Fruit fly (Drosophila melanogaster) whole organism, adult: ENCODE measurements around the gene CG13998.

Experiments
- Mnt ChIP-seq: fragments of 200-800 bp; sonication (Bioruptor generic); optimal IDR thresholded peaks from 2 replicates; lab custom pipeline; 2016; ENCODE audit warnings: missing biosample characterization, mild to moderate bottlenecking, missing genetic modification characterization
- cnc ChIP-seq, 2 experiments: fragments of >200 bp; optimal IDR thresholded peaks; 2 replicates each; lab custom pipeline; 2017
- toe ChIP-seq: fragments of 200-800 bp; sonication (Bioruptor generic); optimal IDR thresholded peaks from 2 replicates; lab custom pipeline; 2016; ENCODE audit warnings: missing biosample characterization, missing genetic modification characterization

DNA sequence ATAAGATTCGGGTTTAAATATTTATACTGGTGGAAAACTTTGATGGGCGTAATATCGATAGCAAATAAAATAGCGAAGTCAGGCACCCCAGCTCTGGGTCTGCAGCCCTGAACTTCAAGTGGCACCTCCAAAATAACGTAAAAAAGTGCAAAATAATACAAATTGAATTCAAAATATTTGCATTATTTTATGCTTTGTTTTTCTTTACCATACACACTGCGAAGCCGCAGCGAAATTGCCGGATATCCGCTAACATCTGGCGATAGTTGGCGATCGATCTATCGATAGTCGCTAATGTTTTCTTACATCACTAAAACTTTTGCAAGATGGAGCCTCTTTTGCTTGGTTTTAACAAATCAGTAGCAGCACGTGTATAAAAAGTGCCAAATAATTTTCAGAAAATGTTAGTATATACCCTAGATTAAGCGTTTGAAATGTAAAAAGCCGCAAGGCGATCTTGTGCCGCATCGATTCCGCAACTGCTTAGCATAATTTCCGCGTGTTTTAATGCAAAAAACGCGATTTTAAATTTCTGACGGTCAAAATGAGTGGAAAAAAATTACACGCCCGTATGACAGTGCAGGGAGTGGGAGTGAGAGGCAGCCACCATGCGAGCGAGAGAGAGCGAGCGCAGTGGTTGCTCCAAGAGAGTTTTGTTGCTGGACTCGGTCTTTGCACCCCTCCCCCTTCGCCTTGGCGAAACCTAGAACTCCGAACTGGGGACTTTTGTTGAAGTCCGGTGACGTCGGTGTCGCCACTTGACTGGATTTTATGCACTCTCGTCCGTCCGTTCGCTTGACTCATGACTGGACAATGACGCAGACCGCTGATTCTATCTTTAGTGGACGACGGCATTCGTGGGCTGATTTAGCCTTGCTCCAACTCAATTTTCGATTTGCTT lies 25.1 kb upstream of the CG13998 start, which contains the start of gene eIF4A:
- TF ChIP-seq toe (GFP tag; lab: Kevin White, UChicago) (no peak), Mnt (peak; percentile 97), cnc (optimal IDR thresholded peaks at IDR 0.05; lab: Kevin White, UChicago) (no peak)
